Worm (Caenorhabditis elegans): ENCODE results near the gene F42A6.6.

DNA sequence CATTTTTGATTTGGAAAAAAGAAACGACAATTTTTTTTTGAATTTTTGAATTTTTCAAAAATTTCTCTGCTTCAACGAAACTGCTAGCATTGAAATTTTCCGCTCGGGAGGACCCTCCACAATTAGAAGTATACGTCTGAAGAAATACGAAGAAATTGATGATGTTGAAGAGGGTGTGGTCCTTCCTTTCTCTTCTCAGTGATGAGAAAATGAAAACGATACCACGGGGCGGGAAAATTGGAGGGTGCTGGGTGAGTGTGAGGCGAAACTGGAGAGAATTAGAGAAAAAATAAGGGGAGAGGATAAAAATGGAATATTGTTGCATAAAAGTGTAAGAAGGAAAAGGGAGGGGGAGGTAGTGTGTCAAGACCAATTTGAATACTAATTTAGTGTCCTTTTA is 15.3 kb upstream of the F42A6.6 start:
- TF ChIP-seq ama-1 (optimal IDR thresholded peaks at IDR 0.05) (no peak), lin-11 (tag; optimal IDR thresholded peaks at IDR 0.05) (no peak), aly-2 (tag; optimal IDR thresholded peaks at IDR 0.05) (no peak)

Measured in whole organism, L2 larva.